Worm (Caenorhabditis elegans) whole organism, late embryonic: ENCODE data around the gene srxa-9.

Experiments
- ceh-18 ChIP-seq: sonication (generic microtip); optimal IDR thresholded peaks from 2 replicates; lab custom pipeline; 2016; ENCODE audit warnings: missing genetic modification characterization, missing compliant biosample characterization
- ceh-34 ChIP-seq: sonication (generic microtip); optimal IDR thresholded peaks from 2 replicates; lab custom pipeline; 2016; ENCODE audit warnings: mild to moderate bottlenecking, missing genetic modification characterization, missing compliant biosample characterization
- ceh-9 ChIP-seq: sonication (generic microtip); optimal IDR thresholded peaks from 2 replicates; lab custom pipeline; 2016; ENCODE audit warnings: mild to moderate bottlenecking, missing genetic modification characterization, inconsistent platforms, missing compliant biosample characterization
- fax-1 ChIP-seq: sonication (generic microtip); optimal IDR thresholded peaks from 2 replicates; lab custom pipeline; 2016; ENCODE audit warnings: missing genotype, missing genetic modification characterization, missing compliant biosample characterization
- nhr-11 ChIP-seq: fragments of 150-350 bp; optimal IDR thresholded peaks from 2 replicates; lab custom pipeline; 2014; ENCODE audit warnings: missing biosample characterization, missing genetic modification characterization
- tbx-2 ChIP-seq: sonication (generic microtip); optimal IDR thresholded peaks from 2 replicates; lab custom pipeline; 2016; ENCODE audit warnings: missing genetic modification characterization, missing compliant biosample characterization
- tbx-7 ChIP-seq: sonication (generic microtip); optimal IDR thresholded peaks from 2 replicates; lab custom pipeline; 2016; ENCODE audit warnings: missing genotype, missing genetic modification characterization, missing compliant biosample characterization
- ztf-16 ChIP-seq: sonication (generic microtip); optimal IDR thresholded peaks from 2 replicates; lab custom pipeline; 2017; ENCODE audit warnings: missing genetic modification characterization, missing compliant biosample characterization

DNA sequence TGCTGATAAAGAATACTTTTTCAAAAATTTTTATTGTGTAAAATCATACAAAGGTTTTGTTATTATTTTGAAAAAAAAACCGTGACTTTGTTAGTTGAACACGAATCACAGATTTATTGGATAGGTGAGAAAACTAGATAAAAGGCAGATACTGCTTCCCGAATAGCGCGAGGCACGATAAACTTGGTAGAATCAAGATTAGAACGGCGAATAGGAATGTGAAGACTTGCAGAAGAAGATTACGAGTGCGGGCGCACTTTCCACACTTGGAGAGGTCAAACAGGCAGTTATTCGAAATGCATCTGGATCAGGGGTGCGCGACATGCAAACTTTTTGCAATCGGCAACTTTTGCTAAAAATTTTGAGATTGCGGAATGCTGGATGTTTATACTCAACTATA, 33.6 kb upstream of the srxa-9 start:
- TF ChIP-seq ceh-34 (no peak), fax-1 (tag; lab: Kevin White, UChicago) (no peak), tbx-2 (no peak), tbx-7 (tag; lab: Kevin White, UChicago) (no peak), ceh-9 (tag; lab: Kevin White, UChicago) (no peak), nhr-11 (tag; lab: Kevin White, UChicago) (no peak), ceh-18 (tag; lab: Kevin White, UChicago) (no peak), ztf-16 (tag; lab: Kevin White, UChicago) (no peak)
